Worm (Caenorhabditis elegans): ENCODE results near the gene C17E7.4.

Gene C17E7.4

DNA sequence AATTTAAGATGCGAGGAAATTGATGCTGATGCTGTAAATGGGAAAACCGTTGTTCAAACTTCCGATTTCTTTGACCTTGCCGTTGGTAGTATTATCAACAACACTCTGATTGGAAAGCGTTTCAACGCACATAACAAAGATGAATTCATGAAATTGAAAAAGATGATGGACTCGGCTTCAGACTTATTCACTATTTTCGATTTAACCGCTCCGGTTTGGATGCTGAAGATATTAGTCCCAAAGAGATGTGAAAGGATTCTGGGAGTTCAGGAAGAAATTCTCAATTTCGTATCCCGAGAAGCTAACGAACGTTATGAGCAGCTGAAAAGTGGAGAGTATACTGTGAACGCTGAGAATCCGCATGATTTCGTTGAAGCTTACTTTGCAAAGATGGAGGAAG lies 50.7 kb downstream of the C17E7.4 start:
- no peak for TF ChIP-seq ceh-63 (GFP tag; optimal IDR thresholded peaks at IDR 0.05)
- no peak for TF ChIP-seq mdl-1 (tag; optimal IDR thresholded peaks at IDR 0.05)
- TF ChIP-seq alr-1 (tag; optimal IDR thresholded peaks at IDR 0.05; ENCODE audit: borderline replicate concordance), result no peak
- no peak for TF ChIP-seq jun-1 (tag; optimal IDR thresholded peaks at IDR 0.05)
- no peak for TF ChIP-seq dpl-1 (GFP tag; optimal IDR thresholded peaks at IDR 0.05)
- no peak for TF ChIP-seq nhr-237 (tag; optimal IDR thresholded peaks at IDR 0.05)
- TF ChIP-seq nhr-77 (tag; optimal IDR thresholded peaks at IDR 0.05), result no peak
- no peak for TF ChIP-seq pag-3 (tag; optimal IDR thresholded peaks at IDR 0.05; ENCODE audit: borderline replicate concordance, insufficient read depth)
- no peak for TF ChIP-seq fos-1 (tag; optimal IDR thresholded peaks at IDR 0.05)
- TF ChIP-seq C16A3.4 (tag; optimal IDR thresholded peaks at IDR 0.05), result no peak
- TF ChIP-seq unc-30 (tag; optimal IDR thresholded peaks at IDR 0.05), result no peak
- no peak for TF ChIP-seq F16B12.6 (tag; optimal IDR thresholded peaks at IDR 0.05)
- no peak for TF ChIP-seq nhr-12 (tag; optimal IDR thresholded peaks at IDR 0.05)
